Worm (Caenorhabditis elegans) whole organism, mixed stage, embryonic: ENCODE data around the gene gcy-1.

Experiments used
- M03D4.4 ChIP-seq: sonication (generic microtip); optimal IDR thresholded peaks from 2 replicates; lab custom pipeline; 2017; ENCODE audit warnings: mild to moderate bottlenecking, missing genetic modification characterization, missing compliant biosample characterization
- bed-3 ChIP-seq: fragments of 200-800 bp; sonication (Bioruptor generic); optimal IDR thresholded peaks from 3 replicates; lab custom pipeline; 2018; ENCODE audit warnings: mild to moderate bottlenecking, missing genetic modification characterization, moderate library complexity, missing compliant biosample characterization
- blmp-1 ChIP-seq: fragments of 150-350 bp; optimal IDR thresholded peaks from 2 replicates; lab custom pipeline; 2014; ENCODE audit warnings: missing biosample characterization, missing genetic modification characterization
- ceh-39 ChIP-seq: fragments of 150-350 bp; optimal IDR thresholded peaks from 2 replicates; lab custom pipeline; 2014; ENCODE audit warnings: missing biosample characterization, missing genetic modification characterization
- ceh-43 ChIP-seq: fragments of 200-800 bp; sonication (Bioruptor generic); optimal IDR thresholded peaks from 2 replicates; lab custom pipeline; 2018; ENCODE audit warnings: mild to moderate bottlenecking, missing genetic modification characterization, moderate library complexity, missing compliant biosample characterization
- ceh-83 ChIP-seq: fragments of 200-800 bp; sonication (Bioruptor generic); optimal IDR thresholded peaks from 2 replicates; lab custom pipeline; 2018; ENCODE audit warnings: mild to moderate bottlenecking, missing genetic modification characterization, missing compliant biosample characterization
- ces-1 ChIP-seq: fragments of 150-350 bp; optimal IDR thresholded peaks from 2 replicates; lab custom pipeline; 2014; ENCODE audit warnings: missing biosample characterization, missing genetic modification reagents, missing genetic modification characterization
- cnd-1 ChIP-seq: fragments of 200-800 bp; sonication (Bioruptor generic); optimal IDR thresholded peaks from 2 replicates; lab custom pipeline; 2018; ENCODE audit warnings: mild to moderate bottlenecking, missing genetic modification characterization, missing compliant biosample characterization
- drap-1 ChIP-seq: fragments of 200-800 bp; sonication (Bioruptor generic); optimal IDR thresholded peaks from 3 replicates; lab custom pipeline; 2018; ENCODE audit warnings: mild to moderate bottlenecking, missing genetic modification characterization, missing compliant biosample characterization
- elt-3 ChIP-seq: fragments of 150-350 bp; optimal IDR thresholded peaks from 2 replicates; lab custom pipeline; 2014; ENCODE audit warnings: missing biosample characterization, missing genetic modification characterization
- flh-1 ChIP-seq: fragments of 200-800 bp; sonication (Bioruptor generic); optimal IDR thresholded peaks from 2 replicates; lab custom pipeline; 2018; ENCODE audit warnings: mild to moderate bottlenecking, missing genetic modification characterization, moderate library complexity, missing compliant biosample characterization
- ham-2 ChIP-seq: fragments of 200-800 bp; sonication (Bioruptor generic); optimal IDR thresholded peaks from 2 replicates; lab custom pipeline; 2018; ENCODE audit warnings: mild to moderate bottlenecking, missing genetic modification characterization, missing compliant biosample characterization
- hlh-1 ChIP-seq: fragments of 150-350 bp; optimal IDR thresholded peaks from 2 replicates; lab custom pipeline; 2014; ENCODE audit warnings: missing biosample characterization, missing genetic modification reagents, missing genetic modification characterization
- lin-32 ChIP-seq: fragments of 200-800 bp; sonication (Bioruptor generic); optimal IDR thresholded peaks from 2 replicates; lab custom pipeline; 2018; ENCODE audit warnings: mild to moderate bottlenecking, missing genetic modification characterization, missing compliant biosample characterization
- lsy-2 ChIP-seq: fragments of 150-350 bp; optimal IDR thresholded peaks from 2 replicates; lab custom pipeline; 2014; ENCODE audit warnings: missing biosample characterization, missing genetic modification characterization
- mab-5 ChIP-seq: fragments of 150-350 bp; optimal IDR thresholded peaks from 2 replicates; lab custom pipeline; 2014; ENCODE audit warnings: missing biosample characterization, missing genetic modification characterization
- mep-1 ChIP-seq: fragments of 150-350 bp; optimal IDR thresholded peaks from 2 replicates; lab custom pipeline; 2017; ENCODE audit warnings: missing biosample characterization, missing genetic modification reagents, missing genetic modification characterization, inconsistent platforms
- mls-2 ChIP-seq: sonication (generic microtip); optimal IDR thresholded peaks from 2 replicates; lab custom pipeline; 2016; ENCODE audit warnings: mild to moderate bottlenecking, missing genetic modification characterization, moderate library complexity, missing compliant biosample characterization
- nhr-12 ChIP-seq: fragments of 150-350 bp; optimal IDR thresholded peaks from 2 replicates; lab custom pipeline; 2014; ENCODE audit warnings: missing biosample characterization, missing genetic modification characterization
- nhr-2 ChIP-seq: fragments of 150-350 bp; optimal IDR thresholded peaks from 2 replicates; lab custom pipeline; 2014; ENCODE audit warnings: missing biosample characterization, missing genetic modification characterization
- nhr-237 ChIP-seq: fragments of 150-350 bp; optimal IDR thresholded peaks from 2 replicates; lab custom pipeline; 2014; ENCODE audit warnings: missing biosample characterization, missing genetic modification characterization
- nhr-28 ChIP-seq: fragments of 150-350 bp; optimal IDR thresholded peaks from 2 replicates; lab custom pipeline; 2014; ENCODE audit warnings: missing biosample characterization, missing genetic modification characterization
- nhr-76 ChIP-seq: sonication (generic microtip); optimal IDR thresholded peaks from 2 replicates; lab custom pipeline; 2017; ENCODE audit warnings: missing biosample characterization, missing genetic modification characterization
- pha-4 ChIP-seq: fragments of 150-350 bp; optimal IDR thresholded peaks from 2 replicates; lab custom pipeline; 2018; ENCODE audit warnings: missing biosample characterization, missing genetic modification reagents, missing genetic modification characterization
- sem-2 ChIP-seq: fragments of 200-800 bp; sonication (Bioruptor generic); optimal IDR thresholded peaks from 2 replicates; lab custom pipeline; 2018; ENCODE audit warnings: mild to moderate bottlenecking, missing genetic modification characterization, missing compliant biosample characterization
- snpc-4 ChIP-seq: fragments of 150-350 bp; optimal IDR thresholded peaks from 2 replicates; lab custom pipeline; 2014; ENCODE audit warnings: missing biosample characterization, missing genetic modification characterization
- sptf-1 ChIP-seq: sonication (generic microtip); optimal IDR thresholded peaks from 2 replicates; lab custom pipeline; 2017; ENCODE audit warnings: mild to moderate bottlenecking, missing genetic modification characterization, moderate library complexity, missing compliant biosample characterization
- tbx-8 ChIP-seq: fragments of 200-800 bp; sonication (Bioruptor generic); optimal IDR thresholded peaks from 2 replicates; lab custom pipeline; 2018; ENCODE audit warnings: mild to moderate bottlenecking, missing genetic modification characterization, moderate library complexity, missing compliant biosample characterization
- unc-120 ChIP-seq: sonication (generic microtip); optimal IDR thresholded peaks from 2 replicates; lab custom pipeline; 2017; ENCODE audit warnings: missing genetic modification characterization, missing compliant biosample characterization; ENCODE audit not compliant: poor library complexity, severe bottlenecking
- unc-62 ChIP-seq: fragments of 150-350 bp; optimal IDR thresholded peaks from 2 replicates; lab custom pipeline; 2014; ENCODE audit warnings: missing biosample characterization, missing genetic modification reagents, missing genetic modification characterization
- zip-8 ChIP-seq: fragments of 150-350 bp; optimal IDR thresholded peaks from 2 replicates; lab custom pipeline; 2014; ENCODE audit warnings: missing biosample characterization, missing genetic modification characterization
- ztf-11 ChIP-seq: fragments of 150-350 bp; optimal IDR thresholded peaks from 2 replicates; lab custom pipeline; 2014; ENCODE audit warnings: missing biosample characterization, missing genetic modification characterization

gcy-1 gene

ce11 chrII:9551536-9551935, 34.8 kb upstream of the gcy-1 start, which contains the start of gene F35H8.12:
Gene F35H8.12, plus strand, starts transcription at chrII:9551836.
- TF ChIP-seq ceh-43 (GFP tag; lab: Kevin White, UChicago): no peak
- no peak for TF ChIP-seq lin-32 (GFP tag; lab: Kevin White, UChicago)
- no peak for TF ChIP-seq nhr-237 (tag; lab: Kevin White, UChicago)
- TF ChIP-seq unc-62 (GFP tag; lab: Kevin White, UChicago): no peak
- no peak for TF ChIP-seq snpc-4
- TF ChIP-seq ceh-39 (tag; lab: Kevin White, UChicago): no peak
- no peak for TF ChIP-seq M03D4.4 (tag; lab: Kevin White, UChicago)

- TF ChIP-seq mep-1 (tag; lab: Kevin White, UChicago) (no peak), mls-2 (no peak), mab-5 (tag; lab: Kevin White, UChicago) (no peak), hlh-1 (tag; lab: Kevin White, UChicago) (no peak), ceh-43 (GFP tag; lab: Kevin White, UChicago) (no peak), zip-8 (no peak), sptf-1 (tag; lab: Kevin White, UChicago) (no peak), unc-120 (tag; lab: Kevin White, UChicago) (no peak), ceh-83 (GFP tag; lab: Kevin White, UChicago) (no peak), ces-1 (no peak), cnd-1 (tag; lab: Kevin White, UChicago) (no peak), nhr-76 (tag; lab: Kevin White, UChicago) (no peak), M03D4.4 (tag; lab: Kevin White, UChicago) (no peak), elt-3 (tag; lab: Kevin White, UChicago) (no peak)
Observed at ce11 chrII:9550718-9551117, 34.0 kb upstream of the gcy-1 start, which contains the start of gene sra-6. Gene sra-6, minus strand, starts transcription at chrII:9550818.

ce11 chrII:9544386-9544785, 27.6 kb upstream of the gcy-1 start, which contains the start of gene sra-7:
Gene sra-7, plus strand, starts transcription at chrII:9544686.
- no peak for TF ChIP-seq nhr-76 (tag; lab: Kevin White, UChicago)
- TF ChIP-seq nhr-28 (tag; lab: Kevin White, UChicago): no peak
- TF ChIP-seq blmp-1 (tag; lab: Kevin White, UChicago): no peak
- no peak for TF ChIP-seq ztf-11
- TF ChIP-seq sptf-1 (tag; lab: Kevin White, UChicago): no peak
- no peak for TF ChIP-seq sem-2 (GFP tag; lab: Kevin White, UChicago)
- no peak for TF ChIP-seq mls-2
- no peak for TF ChIP-seq unc-62 (GFP tag; lab: Kevin White, UChicago)
- TF ChIP-seq zip-8: no peak
- no peak for TF ChIP-seq M03D4.4 (tag; lab: Kevin White, UChicago)
- no peak for TF ChIP-seq drap-1 (GFP tag; lab: Kevin White, UChicago)
- TF ChIP-seq unc-120 (tag; lab: Kevin White, UChicago): no peak
- TF ChIP-seq flh-1 (GFP tag; lab: Kevin White, UChicago): no peak
- TF ChIP-seq, all 35 proteins: peak for 0

- TF ChIP-seq nhr-12 (no peak), ceh-83 (GFP tag; lab: Kevin White, UChicago) (no peak), zip-8 (no peak), sptf-1 (tag; lab: Kevin White, UChicago) (no peak), lsy-2 (tag; lab: Kevin White, UChicago) (no peak), nhr-2 (tag; lab: Kevin White, UChicago) (no peak), ham-2 (GFP tag; lab: Kevin White, UChicago) (no peak), cnd-1 (tag; lab: Kevin White, UChicago) (no peak), pha-4 (no peak), mls-2 (no peak)
- TF ChIP-seq, all 35 proteins: peak for 0
Observed at ce11 chrII:9542785-9543184, 26.0 kb upstream of the gcy-1 start, which contains the start of gene sra-4. Gene sra-4, minus strand, starts transcription at chrII:9542885.

ce11 chrII:9540723-9541122, 24.0 kb upstream of the gcy-1 start, which contains the start of gene sra-3:
Gene sra-3, minus strand, starts transcription at chrII:9540823.
- TF ChIP-seq elt-3 (tag; lab: Kevin White, UChicago) (no peak), bed-3 (no peak), ceh-83 (GFP tag; lab: Kevin White, UChicago) (no peak), sem-2 (GFP tag; lab: Kevin White, UChicago) (no peak), nhr-237 (tag; lab: Kevin White, UChicago) (no peak), nhr-28 (tag; lab: Kevin White, UChicago) (no peak), mep-1 (tag; lab: Kevin White, UChicago) (no peak), ceh-43 (GFP tag; lab: Kevin White, UChicago) (no peak), tbx-8 (GFP tag; lab: Kevin White, UChicago) (no peak), pha-4 (no peak), ceh-39 (tag; lab: Kevin White, UChicago) (no peak), lin-32 (GFP tag; lab: Kevin White, UChicago) (no peak), sptf-1 (tag; lab: Kevin White, UChicago) (no peak), ham-2 (GFP tag; lab: Kevin White, UChicago) (no peak), blmp-1 (tag; lab: Kevin White, UChicago) (no peak)
